Worm (Caenorhabditis elegans) whole organism, young adult: Measurements from ENCODE around the gene T03G6.1.

Experiments
- B0019.2 ChIP-seq: fragments of 200-800 bp; sonication (Bioruptor generic); conservative IDR thresholded peaks from 2 replicates; pipeline ENCODE4 v1.3.6; 2022; ENCODE audit warnings: missing genetic modification reagents, missing genetic modification characterization, missing compliant biosample characterization
- B0336.3 ChIP-seq: fragments of 200-800 bp; sonication (Bioruptor generic); IDR thresholded peaks from 2 replicates; pipeline ENCODE4 v1.3.6; 2022; ENCODE audit warnings: missing genetic modification characterization, missing compliant biosample characterization
- F52B5.7 ChIP-seq: sonication (generic microtip); optimal IDR thresholded peaks from 2 replicates; lab custom pipeline; 2016; ENCODE audit warnings: mild to moderate bottlenecking, missing genetic modification characterization, missing compliant biosample characterization
- F57A8.1 ChIP-seq: fragments of 200-800 bp; sonication (Bioruptor generic); optimal IDR thresholded peaks from 2 replicates; lab custom pipeline; 2018; ENCODE audit warnings: mild to moderate bottlenecking, missing genetic modification characterization, moderate library complexity, missing compliant biosample characterization
- K11D2.4 ChIP-seq: fragments of 200-800 bp; sonication (Bioruptor generic); IDR thresholded peaks from 2 replicates; pipeline ENCODE4 v1.3.6; 2022; ENCODE audit warnings: missing genetic modification reagents, missing genetic modification characterization, missing compliant biosample characterization
- Y53G8AR.9 ChIP-seq: fragments of 200-800 bp; sonication (Bioruptor generic); conservative IDR thresholded peaks from 2 replicates; pipeline ENCODE4 v1.3.6; 2022; ENCODE audit warnings: missing genetic modification reagents, missing genetic modification characterization, missing compliant biosample characterization
- Y56A3A.18 ChIP-seq: fragments of 200-800 bp; sonication (Bioruptor generic); IDR thresholded peaks from 2 replicates; pipeline ENCODE4 v1.3.6; 2022; ENCODE audit warnings: missing genetic modification reagents, missing genetic modification characterization, missing compliant biosample characterization
- ZK185.1 ChIP-seq: sonication (generic microtip); optimal IDR thresholded peaks from 2 replicates; lab custom pipeline; 2016; ENCODE audit warnings: mild to moderate bottlenecking, missing genetic modification characterization, missing compliant biosample characterization; ENCODE audit not compliant: poor library complexity, severe bottlenecking
- akir-1 ChIP-seq: fragments of 200-800 bp; sonication (Bioruptor generic); optimal IDR thresholded peaks from 2 replicates; lab custom pipeline; 2018; ENCODE audit warnings: mild to moderate bottlenecking, missing genetic modification characterization, moderate library complexity, missing compliant biosample characterization
- ama-1 ChIP-seq, 3 experiments: fragments of 150-350 bp in 1 of 3; sonication (generic microtip) in 2 of 3; optimal IDR thresholded peaks; 2 replicates each; lab custom pipeline; 2014 to 2018; ENCODE audit warnings: missing biosample characterization in 2 of 3, missing genetic modification characterization in 2 of 3, missing genetic modification reagents in 2 of 3
- aptf-3 ChIP-seq: fragments of 200-800 bp; sonication (Bioruptor generic); IDR thresholded peaks from 2 replicates; pipeline ENCODE4 v1.3.6; 2022; ENCODE audit warnings: missing genetic modification characterization, missing compliant biosample characterization
- atf-7 ChIP-seq: sonication (generic microtip); optimal IDR thresholded peaks from 2 replicates; lab custom pipeline; 2017; ENCODE audit warnings: mild to moderate bottlenecking, missing genetic modification characterization, missing compliant biosample characterization
- attf-6 ChIP-seq: fragments of 200-800 bp; sonication (Bioruptor generic); IDR thresholded peaks from 2 replicates; pipeline ENCODE4 v1.3.6; 2022; ENCODE audit warnings: missing genetic modification reagents, missing genetic modification characterization, missing compliant biosample characterization
- bed-2 ChIP-seq: fragments of 200-800 bp; sonication (Bioruptor generic); IDR thresholded peaks from 2 replicates; pipeline ENCODE4 v1.3.6; 2022; ENCODE audit warnings: missing genetic modification reagents, missing genetic modification characterization, missing compliant biosample characterization
- ccch-3 ChIP-seq: fragments of 200-800 bp; sonication (Bioruptor generic); optimal IDR thresholded peaks from 2 replicates; lab custom pipeline; 2018; ENCODE audit warnings: mild to moderate bottlenecking, missing genetic modification characterization, missing compliant biosample characterization
- cebp-2 ChIP-seq: fragments of 200-800 bp; sonication (Bioruptor generic); IDR thresholded peaks from 2 replicates; pipeline ENCODE4 v1.3.6; 2022; ENCODE audit warnings: missing genetic modification characterization, missing compliant biosample characterization
- ceh-79 ChIP-seq: sonication (generic microtip); optimal IDR thresholded peaks from 2 replicates; lab custom pipeline; 2017; ENCODE audit warnings: mild to moderate bottlenecking, missing genetic modification characterization, missing compliant biosample characterization
- ceh-91 ChIP-seq: fragments of 200-800 bp; sonication (Bioruptor generic); IDR thresholded peaks from 2 replicates; pipeline ENCODE4 v1.3.6; 2022; ENCODE audit warnings: missing genetic modification reagents, missing genetic modification characterization, missing compliant biosample characterization
- chd-7 ChIP-seq: sonication (generic microtip); optimal IDR thresholded peaks from 2 replicates; lab custom pipeline; 2016; ENCODE audit warnings: mild to moderate bottlenecking, missing genetic modification characterization, moderate library complexity, missing compliant biosample characterization
- dox-1 ChIP-seq: fragments of 200-800 bp; sonication (Bioruptor generic); IDR thresholded peaks from 2 replicates; pipeline ENCODE4 v1.3.6; 2022; ENCODE audit warnings: missing genetic modification reagents, missing genetic modification characterization, missing compliant biosample characterization
- dpl-1 ChIP-seq: fragments of 150-350 bp; optimal IDR thresholded peaks from 2 replicates; lab custom pipeline; 2014; ENCODE audit warnings: missing biosample characterization, missing genetic modification reagents, missing genetic modification characterization
- egl-18 ChIP-seq: fragments of 200-800 bp; sonication (Bioruptor generic); IDR thresholded peaks from 2 replicates; pipeline ENCODE4 v1.3.6; 2022; ENCODE audit warnings: missing genetic modification reagents, missing genetic modification characterization, missing compliant biosample characterization
- ets-4 ChIP-seq: fragments of 200-800 bp; sonication (Bioruptor generic); optimal IDR thresholded peaks from 2 replicates; lab custom pipeline; 2018; ENCODE audit warnings: mild to moderate bottlenecking, missing genetic modification characterization, missing compliant biosample characterization
- let-607 ChIP-seq, 2 experiments: fragments of 200-800 bp in 1 of 2; sonication (Bioruptor generic) in 1 of 2; sonication (generic microtip) in 1 of 2; optimal IDR thresholded peaks; 2 replicates each; lab custom pipeline; 2016 to 2018; ENCODE audit warnings: mild to moderate bottlenecking in 2 of 2, missing compliant biosample characterization in 2 of 2, missing genetic modification characterization in 2 of 2, moderate library complexity in 2 of 2, missing genotype in 1 of 2
- lin-26 ChIP-seq: fragments of 200-800 bp; sonication (Bioruptor generic); IDR thresholded peaks from 2 replicates; pipeline ENCODE4 v1.3.6; 2022; ENCODE audit warnings: missing genetic modification reagents, missing genetic modification characterization, missing compliant biosample characterization
- lin-40 ChIP-seq: sonication (generic microtip); optimal IDR thresholded peaks from 2 replicates; lab custom pipeline; 2016; ENCODE audit warnings: missing genetic modification characterization, mild to moderate bottlenecking, missing compliant biosample characterization, missing genotype, missing genetic modification reagents
- lir-1 ChIP-seq: fragments of 200-800 bp; sonication (Bioruptor generic); conservative IDR thresholded peaks from 2 replicates; pipeline ENCODE4 v1.3.6; 2022; ENCODE audit warnings: missing genetic modification reagents, missing genetic modification characterization, missing compliant biosample characterization
- madf-10 ChIP-seq: sonication (generic microtip); optimal IDR thresholded peaks from 2 replicates; lab custom pipeline; 2016; ENCODE audit warnings: mild to moderate bottlenecking, missing genetic modification characterization, missing compliant biosample characterization
- madf-6 ChIP-seq: fragments of 200-800 bp; sonication (Bioruptor generic); IDR thresholded peaks from 2 replicates; pipeline ENCODE4 v1.3.6; 2022; ENCODE audit warnings: missing genetic modification reagents, missing genetic modification characterization, missing compliant biosample characterization
- nfyb-1 ChIP-seq: fragments of 200-800 bp; sonication (Bioruptor generic); IDR thresholded peaks from 2 replicates; pipeline ENCODE4 v1.3.6; 2022; ENCODE audit warnings: missing genetic modification reagents, missing genetic modification characterization, missing compliant biosample characterization
- nhr-179 ChIP-seq: sonication (generic microtip); optimal IDR thresholded peaks from 2 replicates; lab custom pipeline; 2016; ENCODE audit warnings: mild to moderate bottlenecking, missing genetic modification characterization, missing compliant biosample characterization
- nhr-80 ChIP-seq: sonication (generic microtip); optimal IDR thresholded peaks from 2 replicates; lab custom pipeline; 2016; ENCODE audit warnings: missing genetic modification characterization, missing compliant biosample characterization
- nhr-90 ChIP-seq: sonication (generic microtip); optimal IDR thresholded peaks from 2 replicates; lab custom pipeline; 2016; ENCODE audit warnings: missing genotype, mild to moderate bottlenecking, missing genetic modification characterization, missing compliant biosample characterization
- snpc-1.3 ChIP-seq: sonication (generic microtip); optimal IDR thresholded peaks from 2 replicates; lab custom pipeline; 2017; ENCODE audit warnings: missing genetic modification characterization, mild to moderate bottlenecking, missing compliant biosample characterization, antibody characterized with exemption, moderate library complexity, missing genotype, missing genetic modification reagents; ENCODE audit not compliant: insufficient read depth
- snpc-3.4 ChIP-seq: sonication (generic microtip); optimal IDR thresholded peaks from 2 replicates; lab custom pipeline; 2017; ENCODE audit warnings: missing genetic modification characterization, mild to moderate bottlenecking, missing compliant biosample characterization, antibody characterized with exemption, moderate library complexity, missing genotype, missing genetic modification reagents
- tbp1 ChIP-seq: fragments of 200-800 bp; sonication (Bioruptor generic); optimal IDR thresholded peaks from 2 replicates; lab custom pipeline; 2018; ENCODE audit warnings: mild to moderate bottlenecking, missing genetic modification characterization, missing compliant biosample characterization
- tlf-1 ChIP-seq: fragments of 200-800 bp; sonication (Bioruptor generic); optimal IDR thresholded peaks from 2 replicates; lab custom pipeline; 2018; ENCODE audit warnings: mild to moderate bottlenecking, missing genetic modification characterization, missing compliant biosample characterization
- ztf-22 ChIP-seq: fragments of 200-800 bp; sonication (Bioruptor generic); optimal IDR thresholded peaks from 2 replicates; lab custom pipeline; 2018; ENCODE audit warnings: mild to moderate bottlenecking, missing genetic modification characterization, moderate library complexity, missing compliant biosample characterization
- ztf-28 ChIP-seq: fragments of 200-800 bp; sonication (Bioruptor generic); IDR thresholded peaks from 2 replicates; pipeline ENCODE4 v1.3.6; 2022; ENCODE audit warnings: missing genetic modification reagents, missing genetic modification characterization, missing compliant biosample characterization
- ztf-6 ChIP-seq: fragments of 200-800 bp; sonication (Bioruptor generic); IDR thresholded peaks from 2 replicates; pipeline ENCODE4 v1.3.6; 2022; ENCODE audit warnings: missing genetic modification reagents, missing genetic modification characterization, missing compliant biosample characterization

The T03G6.1 gene

ce11 chrX:2565308-2565773 is 42.7 kb upstream of the T03G6.1 start, which contains the start of gene F52H2.15:
TSS of gene F52H2.15 (plus strand) at chrX:2565358.
- TF ChIP-seq nhr-80 (tag; lab: Kevin White, UChicago): peak; percentile 49
- no peak for TF ChIP-seq Y56A3A.18 (GFP tag; lab: Robert Waterston, UW)

ce11 chrX:2567761-2568160 is 40.3 kb upstream of the T03G6.1 start:
- TF ChIP-seq lir-1 (no peak), ZK185.1 (tag; lab: Kevin White, UChicago) (no peak), F52B5.7 (tag; lab: Kevin White, UChicago) (no peak), ama-1 (optimal IDR thresholded peaks at IDR 0.05; lab: Kevin White, UChicago) (no peak), ama-1 (GFP tag; optimal IDR thresholded peaks at IDR 0.05; lab: Kevin White, UChicago) (no peak), aptf-3 (no peak), ztf-28 (GFP tag; lab: Robert Waterston, UW) (no peak), cebp-2 (GFP tag; lab: Robert Waterston, UW) (no peak), dpl-1 (no peak), lin-26 (GFP tag; lab: Robert Waterston, UW) (no peak), egl-18 (GFP tag; lab: Robert Waterston, UW) (no peak), nhr-179 (no peak), ztf-6 (GFP tag; lab: Robert Waterston, UW) (no peak), K11D2.4 (GFP tag; lab: Robert Waterston, UW) (no peak), bed-2 (GFP tag; lab: Robert Waterston, UW) (no peak), snpc-1.3 (tag; lab: Kevin White, UChicago) (no peak), ceh-91 (GFP tag; lab: Robert Waterston, UW) (no peak)

- peak; percentile 81 for TF ChIP-seq B0336.3 (GFP tag; lab: Robert Waterston, UW)
- TF ChIP-seq akir-1 (GFP tag; lab: Kevin White, UChicago): peak; percentile 57
- TF ChIP-seq tbp1 (GFP tag; lab: Kevin White, UChicago): peak; percentile 37
- TF ChIP-seq ZK185.1 (tag; lab: Kevin White, UChicago): peak; percentile 6
- peak; percentile 55 for TF ChIP-seq madf-10 (tag; lab: Kevin White, UChicago)
- peak; percentile 42 for TF ChIP-seq nhr-90 (tag; lab: Kevin White, UChicago)
- TF ChIP-seq atf-7 (tag; lab: Kevin White, UChicago): peak; percentile 72
- TF ChIP-seq chd-7 (tag; lab: Kevin White, UChicago): peak; percentile 22
- no peak for TF ChIP-seq ccch-3 (GFP tag; lab: Kevin White, UChicago)
- TF ChIP-seq nfyb-1 (GFP tag; lab: Robert Waterston, UW): peak; percentile 84
- TF ChIP-seq F57A8.1 (GFP tag; lab: Kevin White, UChicago): no peak
- TF ChIP-seq tlf-1 (GFP tag; lab: Kevin White, UChicago): peak; percentile 19
- TF ChIP-seq lin-40 (tag; lab: Kevin White, UChicago): peak; percentile 53
- peak; percentile 66 for TF ChIP-seq ets-4 (GFP tag; lab: Kevin White, UChicago)
- TF ChIP-seq madf-6 (GFP tag; lab: Robert Waterston, UW): no peak
- TF ChIP-seq attf-6: no peak
- TF ChIP-seq B0019.2 (GFP tag; lab: Robert Waterston, UW): no peak
- peak; percentile 73 for TF ChIP-seq ztf-22
- TF ChIP-seq nhr-80 (tag; lab: Kevin White, UChicago): peak; percentile 99
- no peak for TF ChIP-seq ceh-79
- TF ChIP-seq Y53G8AR.9: 0 out of 2 replicates have a peak, but pooled peaks have one; percentile 46
- peak; percentile 73 to 82 for TF ChIP-seq let-607 (tag; optimal IDR thresholded peaks at IDR 0.05; lab: Kevin White, UChicago)
- TF ChIP-seq snpc-3.4: no peak
- TF ChIP-seq dox-1: peak; percentile 62
Observed at ce11 chrX:2569040-2569439, 39.0 kb upstream of the T03G6.1 start.
